Worm (Caenorhabditis elegans): ENCODE measurements around the gene cest-32.
A peak's percentile ranks its signal among the peaks of the same experiment; 100 is the strongest.

Gene cest-32

ce11 chrV:5223044-5223443 is 10.6 kb downstream of the cest-32 start, which contains the start of gene Y49G5B.1:
Y49G5B.1 (plus strand) TSS chrV:5223367.
- TF ChIP-seq pros-1 (tag; optimal IDR thresholded peaks at IDR 0.05) (no peak), unc-42 (tag; optimal IDR thresholded peaks at IDR 0.05) (no peak), nhr-11 (tag; optimal IDR thresholded peaks at IDR 0.05) (no peak), che-1 (tag; optimal IDR thresholded peaks at IDR 0.05) (no peak), ceh-19 (GFP tag; optimal IDR thresholded peaks at IDR 0.05) (no peak), rnt-1 (tag; optimal IDR thresholded peaks at IDR 0.05) (no peak), lim-6 (tag; optimal IDR thresholded peaks at IDR 0.05) (no peak), unc-86 (tag; optimal IDR thresholded peaks at IDR 0.05) (no peak), ceh-34 (tag; optimal IDR thresholded peaks at IDR 0.05) (no peak), dmd-4 (tag; optimal IDR thresholded peaks at IDR 0.05; ENCODE audit: borderline replicate concordance) (no peak), syd-9 (tag; optimal IDR thresholded peaks at IDR 0.05) (no peak), fkh-10 (GFP tag; optimal IDR thresholded peaks at IDR 0.05) (no peak)

DNA sequence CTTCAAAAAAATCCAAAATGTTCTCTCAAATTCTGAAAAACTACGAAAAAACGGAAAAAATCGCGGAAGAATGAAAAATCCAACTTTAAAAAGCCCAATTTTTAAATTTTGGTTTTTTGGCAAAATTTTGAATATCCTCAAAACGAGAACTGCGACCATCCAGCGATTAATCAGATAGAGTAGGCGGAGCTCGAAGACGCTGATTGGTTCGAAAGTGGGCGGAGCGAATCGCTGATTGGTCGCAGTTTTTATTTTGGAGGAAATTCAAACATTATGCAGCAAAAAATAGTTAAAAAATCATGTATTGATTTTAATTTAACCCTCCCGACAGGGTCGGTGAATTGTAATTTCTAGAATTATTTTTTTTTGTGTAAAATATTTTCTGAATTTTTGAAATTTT is 20.0 kb downstream of the cest-32 start:
- TF ChIP-seq rnt-1 (tag; optimal IDR thresholded peaks at IDR 0.05): no peak
- no peak for TF ChIP-seq syd-9 (tag; optimal IDR thresholded peaks at IDR 0.05)
- TF ChIP-seq ttx-3 (tag; optimal IDR thresholded peaks at IDR 0.05): no peak
- peak; percentile 92 for TF ChIP-seq nfya-1 (tag; optimal IDR thresholded peaks at IDR 0.05)

DNA sequence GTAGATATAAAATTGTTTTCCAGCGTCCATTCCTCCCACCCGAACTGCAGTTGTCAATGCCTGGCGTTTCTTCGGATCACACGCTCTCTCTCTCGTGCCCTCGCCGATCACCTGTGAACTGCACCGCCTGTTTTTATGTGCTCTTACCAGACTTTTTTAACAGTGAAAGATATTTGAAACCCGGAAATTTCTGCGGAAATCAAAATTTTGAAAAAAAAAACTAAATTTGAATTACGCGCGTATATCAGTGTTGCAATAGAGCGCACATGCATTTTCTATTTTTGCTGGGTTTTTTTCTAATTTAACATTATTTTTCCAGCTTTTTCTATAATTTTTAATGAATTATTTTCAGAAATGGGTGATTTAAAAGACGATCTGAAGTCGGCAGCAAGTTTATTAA is 29.6 kb downstream of the cest-32 start, which contains the start of gene ttc-37:
ttc-37 (plus strand) TSS at position 349 of the 400 bp plus-strand sequence.
- TF ChIP-seq elt-4 (tag; optimal IDR thresholded peaks at IDR 0.05) (no peak), ceh-18 (tag; optimal IDR thresholded peaks at IDR 0.05) (peak; percentile 16), elt-2 (tag; optimal IDR thresholded peaks at IDR 0.05) (no peak), pros-1 (tag; optimal IDR thresholded peaks at IDR 0.05) (no peak)

DNA sequence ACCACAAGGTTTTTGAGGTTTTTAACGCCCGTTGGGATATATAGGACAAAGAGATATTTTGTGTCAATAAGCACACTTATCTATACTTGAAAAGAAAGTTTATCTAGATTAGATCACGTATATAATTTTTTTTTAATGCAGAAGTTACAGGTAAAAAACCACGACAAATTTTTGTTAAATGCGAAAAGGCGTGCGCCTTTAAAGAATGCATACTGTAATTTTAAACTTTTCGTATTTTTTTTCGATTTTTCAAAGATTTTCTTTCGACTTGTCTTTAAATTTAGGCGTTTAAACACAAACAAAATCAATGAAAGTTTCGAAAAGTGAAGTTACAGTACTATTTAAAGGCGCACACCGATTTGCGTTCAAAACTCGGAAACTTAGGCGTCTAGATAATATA is 30.0 kb downstream of the cest-32 start:
- no peak for TF ChIP-seq ceh-48 (tag; optimal IDR thresholded peaks at IDR 0.05)
- no peak for TF ChIP-seq dmd-4 (tag; optimal IDR thresholded peaks at IDR 0.05; ENCODE audit: borderline replicate concordance)

DNA sequence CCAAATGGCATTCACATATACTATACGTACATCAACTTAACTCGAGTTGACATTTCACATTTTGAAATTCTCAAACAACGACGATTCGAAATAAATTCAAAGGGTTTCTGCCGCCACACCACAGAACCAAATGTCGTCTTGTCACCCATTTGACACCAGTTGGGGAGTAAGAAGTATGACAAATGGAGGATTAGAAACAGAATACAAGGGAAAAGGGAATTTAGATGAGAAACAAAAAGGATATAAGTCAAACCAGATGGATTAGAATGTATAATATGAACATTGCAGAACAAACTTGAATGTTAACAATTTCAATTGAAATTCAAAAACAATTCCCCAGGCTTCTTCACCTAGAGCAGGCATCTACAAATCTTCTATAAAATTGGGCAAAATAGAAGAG is 32.0 kb downstream of the cest-32 start:
- TF ChIP-seq tbx-2 (tag; optimal IDR thresholded peaks at IDR 0.05) (no peak), unc-55 (GFP tag; optimal IDR thresholded peaks at IDR 0.05) (peak; percentile 27), dve-1 (tag; optimal IDR thresholded peaks at IDR 0.05) (no peak), ceh-22 (tag; optimal IDR thresholded peaks at IDR 0.05) (no peak), ref-2 (tag; optimal IDR thresholded peaks at IDR 0.05) (no peak)

DNA sequence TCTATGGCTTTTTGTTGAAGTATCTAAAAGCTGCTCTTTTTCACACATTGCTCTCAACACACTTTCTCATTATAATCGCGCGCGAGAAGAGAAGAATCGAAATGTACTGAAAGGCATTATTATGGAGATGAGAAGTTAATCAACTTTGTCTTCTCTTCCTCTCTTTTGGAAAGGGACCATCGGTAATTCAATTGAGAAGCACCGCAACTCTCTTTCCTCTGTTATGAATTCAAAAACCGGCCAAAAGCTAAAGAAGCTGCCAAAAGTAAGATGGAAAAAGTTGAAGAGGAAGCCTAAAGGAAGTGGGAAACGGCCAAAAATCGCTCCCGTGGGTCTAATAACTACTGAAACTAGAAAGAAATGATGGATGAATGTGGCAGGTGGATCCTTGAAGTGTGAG is 33.5 kb downstream of the cest-32 start:
- TF ChIP-seq ztf-16 (tag; optimal IDR thresholded peaks at IDR 0.05): no peak
- peak; percentile 48 for TF ChIP-seq fkh-10 (GFP tag; optimal IDR thresholded peaks at IDR 0.05)
- TF ChIP-seq elt-2 (tag; optimal IDR thresholded peaks at IDR 0.05): no peak
- peak; percentile 98 for TF ChIP-seq unc-42 (tag; optimal IDR thresholded peaks at IDR 0.05)

- TF ChIP-seq K09A11.1 (tag; optimal IDR thresholded peaks at IDR 0.05; ENCODE audit: insufficient read depth) (no peak), ceh-19 (GFP tag; optimal IDR thresholded peaks at IDR 0.05) (no peak), ceh-34 (tag; optimal IDR thresholded peaks at IDR 0.05) (no peak), fax-1 (tag; optimal IDR thresholded peaks at IDR 0.05) (no peak), npax-4 (tag; optimal IDR thresholded peaks at IDR 0.05) (no peak), pha-2 (tag; optimal IDR thresholded peaks at IDR 0.05) (no peak), fkh-6 (tag; optimal IDR thresholded peaks at IDR 0.05) (no peak), che-1 (tag; optimal IDR thresholded peaks at IDR 0.05) (no peak), pag-3 (tag; optimal IDR thresholded peaks at IDR 0.05; ENCODE audit: borderline replicate concordance) (no peak), mec-3 (tag; optimal IDR thresholded peaks at IDR 0.05; ENCODE audit: borderline replicate concordance) (no peak)
Measured at ce11 chrV:5198240-5198639, 35.5 kb downstream of the cest-32 start, which contains the start of gene Y47A7.2. Y47A7.2 (minus strand) TSS chrV:5198340.

Data from whole organism, late embryonic.